Fruit fly (Drosophila melanogaster): ENCODE data around the gene CG18304.

The CG18304 gene

DNA sequence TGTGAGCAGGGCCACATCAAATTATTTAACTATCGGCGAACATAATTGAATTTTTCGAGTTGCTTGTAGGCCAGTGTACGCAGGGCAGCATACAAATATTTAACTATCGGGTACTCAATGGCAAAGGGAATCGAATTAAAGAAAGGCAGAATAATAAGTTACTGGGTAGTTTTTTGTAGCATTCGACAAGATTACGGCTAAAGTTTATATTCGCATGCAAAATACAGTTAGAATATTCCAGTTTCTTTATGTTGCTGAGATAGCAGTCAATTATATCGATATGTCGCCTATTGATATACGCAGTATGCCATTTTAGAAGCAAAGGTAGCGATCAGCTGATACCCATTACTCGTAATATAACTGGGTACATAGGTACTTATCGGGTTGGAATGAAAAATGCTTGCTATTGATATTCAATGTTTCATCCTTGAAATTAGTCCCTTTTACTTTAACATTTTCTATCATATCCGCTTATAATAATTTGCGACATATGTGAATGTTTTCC is 25.5 kb upstream of the CG18304 start (continued):
- TF ChIP-seq pan (optimal IDR thresholded peaks at IDR 0.05) (no peak), CrebA (GFP tag; optimal IDR thresholded peaks at IDR 0.05; ENCODE audit: borderline replicate concordance) (no peak), dsf (GFP tag; optimal IDR thresholded peaks at IDR 0.05; ENCODE audit: borderline replicate concordance) (no peak), brk (GFP tag; optimal IDR thresholded peaks at IDR 0.05) (no peak), sage (GFP tag; optimal IDR thresholded peaks at IDR 0.05) (no peak), foxo (GFP tag; optimal IDR thresholded peaks at IDR 0.05) (peak in 1 of 2 experiments; percentile 47), Rel (GFP tag; optimal IDR thresholded peaks at IDR 0.05) (no peak), Rel (tag; optimal IDR thresholded peaks at IDR 0.05) (no peak), Hr78 (GFP tag; optimal IDR thresholded peaks at IDR 0.05) (no peak), OdsH (GFP tag; optimal IDR thresholded peaks at IDR 0.05) (peak; percentile 44), h (GFP tag; optimal IDR thresholded peaks at IDR 0.05) (peak; percentile 76), Dfd (GFP tag; optimal IDR thresholded peaks at IDR 0.05) (no peak), Jra (GFP tag; optimal IDR thresholded peaks at IDR 0.05) (no peak), CG9705 (GFP tag; optimal IDR thresholded peaks at IDR 0.05) (no peak), lola (GFP tag; optimal IDR thresholded peaks at IDR 0.05) (no peak), Myc (optimal IDR thresholded peaks at IDR 0.05) (no peak)

DNA sequence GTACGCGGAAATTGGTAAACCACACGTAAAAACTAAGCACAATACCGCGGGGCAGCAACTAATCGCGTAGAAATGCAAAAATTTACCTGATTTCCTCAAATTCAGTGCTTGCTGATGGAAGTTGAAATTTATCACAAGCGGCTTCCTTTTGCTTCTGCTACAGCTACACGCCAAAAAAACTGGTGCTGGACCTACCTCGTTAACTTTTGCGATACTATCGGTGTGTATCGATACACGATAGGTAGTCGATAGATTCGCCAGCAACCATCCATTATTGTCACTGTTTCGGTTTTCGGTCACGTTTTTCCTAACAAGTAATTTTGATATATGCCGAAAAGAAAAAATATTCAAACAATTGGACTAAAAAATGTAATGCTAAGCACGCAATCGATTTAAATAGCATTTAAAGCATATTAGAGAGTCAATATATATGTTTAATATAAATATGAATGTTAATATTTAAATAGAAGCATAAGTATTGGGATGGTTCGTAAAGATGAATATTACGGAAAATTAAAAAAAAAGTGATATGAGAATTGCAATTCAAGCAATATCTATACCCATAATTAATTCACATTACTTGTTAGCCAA is 24.9 kb upstream of the CG18304 start, which contains the start of gene Sumo:
Gene Sumo, minus strand, starts transcription at position 223 of the 591 bp plus-strand sequence.
- TF ChIP-seq woc (GFP tag; optimal IDR thresholded peaks at IDR 0.05) (peak; percentile 47), Hr83 (GFP tag; optimal IDR thresholded peaks at IDR 0.05; ENCODE audit: poor library complexity, severe bottlenecking) (peak; percentile 94), OdsH (GFP tag; optimal IDR thresholded peaks at IDR 0.05) (no peak), Jra (GFP tag; optimal IDR thresholded peaks at IDR 0.05) (peak; percentile 62), rgr (GFP tag; optimal IDR thresholded peaks at IDR 0.05) (peak; percentile 22), Rel (GFP tag; optimal IDR thresholded peaks at IDR 0.05) (no peak), Rel (tag; optimal IDR thresholded peaks at IDR 0.05) (peak; percentile 13), CG9705 (GFP tag; optimal IDR thresholded peaks at IDR 0.05) (no peak), brk (GFP tag; optimal IDR thresholded peaks at IDR 0.05) (no peak), Sp1 (GFP tag; optimal IDR thresholded peaks at IDR 0.05) (peak; percentile 21), Myc (optimal IDR thresholded peaks at IDR 0.05) (no peak), HLH106 (tag; optimal IDR thresholded peaks at IDR 0.05) (peak; percentile 11)

dm6 chr2L:6966309-6966708 is 23.7 kb upstream of the CG18304 start:
- TF ChIP-seq br (GFP tag; optimal IDR thresholded peaks at IDR 0.05), result no peak
- no peak for TF ChIP-seq Dfd (GFP tag; optimal IDR thresholded peaks at IDR 0.05)
- no peak for TF ChIP-seq dl (GFP tag; optimal IDR thresholded peaks at IDR 0.05; ENCODE audit: insufficient read depth in 1 of 2, partially characterized antibody in 2 of 2)
- TF ChIP-seq Hr83 (GFP tag; optimal IDR thresholded peaks at IDR 0.05; ENCODE audit: poor library complexity, severe bottlenecking), result no peak
- TF ChIP-seq GATAd (GFP tag; optimal IDR thresholded peaks at IDR 0.05), result no peak
- TF ChIP-seq Hnf4 (GFP tag; optimal IDR thresholded peaks at IDR 0.05), result no peak
- no peak for TF ChIP-seq dmrt93B (GFP tag; optimal IDR thresholded peaks at IDR 0.05)
- TF ChIP-seq Myc (optimal IDR thresholded peaks at IDR 0.05), result no peak
- no peak for TF ChIP-seq brk (GFP tag; optimal IDR thresholded peaks at IDR 0.05)
- no peak for TF ChIP-seq Hr78 (GFP tag; optimal IDR thresholded peaks at IDR 0.05)
- no peak for TF ChIP-seq pan (optimal IDR thresholded peaks at IDR 0.05)
- TF ChIP-seq Abd-B (GFP tag; optimal IDR thresholded peaks at IDR 0.05), result no peak
- no peak for TF ChIP-seq h (GFP tag; optimal IDR thresholded peaks at IDR 0.05)
- no peak for TF ChIP-seq lola (GFP tag; optimal IDR thresholded peaks at IDR 0.05)
- no peak for TF ChIP-seq Mio (GFP tag; optimal IDR thresholded peaks at IDR 0.05)
- no peak for TF ChIP-seq fru (GFP tag; optimal IDR thresholded peaks at IDR 0.05)
- TF ChIP-seq ey (GFP tag; optimal IDR thresholded peaks at IDR 0.05), result no peak
- TF ChIP-seq tai (GFP tag; optimal IDR thresholded peaks at IDR 0.05), result no peak
- no peak for TF ChIP-seq jim (GFP tag; optimal IDR thresholded peaks at IDR 0.05)
- no peak for TF ChIP-seq sage (GFP tag; optimal IDR thresholded peaks at IDR 0.05)
- no peak for TF ChIP-seq Jra (GFP tag; optimal IDR thresholded peaks at IDR 0.05)
- TF ChIP-seq Vsx2 (GFP tag; optimal IDR thresholded peaks at IDR 0.05; ENCODE audit: partially characterized antibody), result no peak
- peak; percentile 31 for TF ChIP-seq N (GFP tag; optimal IDR thresholded peaks at IDR 0.05)
- TF ChIP-seq Rel (GFP tag; optimal IDR thresholded peaks at IDR 0.05), result no peak
- TF ChIP-seq Rel (tag; optimal IDR thresholded peaks at IDR 0.05), result peak; percentile 37
- TF ChIP-seq psq (GFP tag; optimal IDR thresholded peaks at IDR 0.05), result peak; percentile 11
- no peak for TF ChIP-seq rgr (GFP tag; optimal IDR thresholded peaks at IDR 0.05)
- TF ChIP-seq dsf (GFP tag; optimal IDR thresholded peaks at IDR 0.05; ENCODE audit: borderline replicate concordance), result no peak
- no peak for TF ChIP-seq CrebA (GFP tag; optimal IDR thresholded peaks at IDR 0.05; ENCODE audit: borderline replicate concordance)
- TF ChIP-seq OdsH (GFP tag; optimal IDR thresholded peaks at IDR 0.05), result no peak
- TF ChIP-seq CG9705 (GFP tag; optimal IDR thresholded peaks at IDR 0.05), result no peak
- no peak for TF ChIP-seq sv (GFP tag; optimal IDR thresholded peaks at IDR 0.05)
- TF ChIP-seq woc (GFP tag; optimal IDR thresholded peaks at IDR 0.05), result no peak
- no peak for TF ChIP-seq usp (GFP tag; optimal IDR thresholded peaks at IDR 0.05)
- peak; percentile 17 for TF ChIP-seq Sp1 (GFP tag; optimal IDR thresholded peaks at IDR 0.05)
- TF ChIP-seq HLH106 (tag; optimal IDR thresholded peaks at IDR 0.05), result peak; percentile 3

All from whole organism, wandering third instar larva.